Worm (Caenorhabditis elegans) whole organism, L1 larva: ENCODE measurements around the gene Y43F8C.6.

Experiments used
- Y116A8C.19 ChIP-seq: sonication (generic microtip); optimal IDR thresholded peaks from 2 replicates; lab custom pipeline; 2016; ENCODE audit warnings: missing compliant biosample characterization, missing genetic modification characterization, borderline replicate concordance
- aha-1 ChIP-seq: fragments of 150-350 bp; optimal IDR thresholded peaks from 2 replicates; lab custom pipeline; 2014; ENCODE audit warnings: missing biosample characterization, missing genetic modification characterization
- aly-2 ChIP-seq: fragments of 150-350 bp; optimal IDR thresholded peaks from 2 replicates; lab custom pipeline; 2014; ENCODE audit warnings: missing biosample characterization, missing genetic modification characterization
- ceh-63 ChIP-seq: fragments of 200-800 bp; sonication (Bioruptor generic); optimal IDR thresholded peaks from 2 replicates; lab custom pipeline; 2018; ENCODE audit warnings: mild to moderate bottlenecking, missing genetic modification characterization, missing compliant biosample characterization
- ceh-82 ChIP-seq, 3 experiments: fragments of 150-350 bp in 1 of 3; sonication (generic microtip) in 2 of 3; optimal IDR thresholded peaks; 2 replicates each; lab custom pipeline; 2014 to 2017; ENCODE audit warnings: missing biosample characterization in 3 of 3, missing genetic modification characterization in 3 of 3
- ces-1 ChIP-seq: fragments of 150-350 bp; optimal IDR thresholded peaks from 2 replicates; lab custom pipeline; 2014; ENCODE audit warnings: missing biosample characterization, missing genetic modification reagents, missing genetic modification characterization
- efl-1 ChIP-seq, 4 experiments: fragments of 150-350 bp; optimal IDR thresholded peaks in 3 of 4; peaks in 1 of 4; 1 replicate in 1 of 4; 2 replicates in 3 of 4; lab custom pipeline; 2014; ENCODE audit warnings: missing biosample characterization in 2 of 4, missing genetic modification characterization in 2 of 4, missing genetic modification reagents in 2 of 4
- efl-3 ChIP-seq: fragments of 200-800 bp; sonication (Bioruptor generic); optimal IDR thresholded peaks from 2 replicates; lab custom pipeline; 2018; ENCODE audit warnings: mild to moderate bottlenecking, missing genetic modification characterization, missing compliant biosample characterization
- egl-27 ChIP-seq, 2 experiments: fragments of 150-350 bp in 1 of 2; sonication (generic microtip); optimal IDR thresholded peaks; 3 replicates each; lab custom pipeline; 2017 to 2018; ENCODE audit warnings: missing biosample characterization in 2 of 2, missing genetic modification characterization in 2 of 2, missing genetic modification reagents in 2 of 2
- ets-5 ChIP-seq: fragments of 200-800 bp; sonication (Bioruptor generic); IDR thresholded peaks from 2 replicates; pipeline ENCODE4 v1.3.6; 2022; ENCODE audit warnings: missing genetic modification characterization, missing compliant biosample characterization
- fkh-10 ChIP-seq: sonication (generic microtip); optimal IDR thresholded peaks from 2 replicates; lab custom pipeline; 2017; ENCODE audit warnings: missing biosample characterization, missing genetic modification reagents, missing genetic modification characterization
- irx-1 ChIP-seq: sonication (generic microtip); optimal IDR thresholded peaks from 2 replicates; lab custom pipeline; 2016; ENCODE audit warnings: missing genetic modification characterization, missing compliant biosample characterization
- isw-1 ChIP-seq: fragments of 200-800 bp; sonication (Bioruptor generic); IDR thresholded peaks from 2 replicates; pipeline ENCODE4 v1.3.6; 2022; ENCODE audit warnings: missing genetic modification characterization, missing compliant biosample characterization
- jun-1 ChIP-seq: fragments of 150-350 bp; optimal IDR thresholded peaks from 2 replicates; lab custom pipeline; 2014; ENCODE audit warnings: missing biosample characterization, missing genetic modification reagents, missing genetic modification characterization
- lin-14 ChIP-seq: fragments of 200-800 bp; sonication (Bioruptor generic); optimal IDR thresholded peaks from 2 replicates; lab custom pipeline; 2018; ENCODE audit warnings: mild to moderate bottlenecking, missing genetic modification characterization, moderate library complexity, missing compliant biosample characterization
- lin-15B ChIP-seq: fragments of 150-350 bp; sonication (generic microtip); optimal IDR thresholded peaks from 3 replicates; lab custom pipeline; 2014; ENCODE audit warnings: missing biosample characterization, missing genetic modification characterization
- lin-35 ChIP-seq, 2 experiments: fragments of 150-350 bp; optimal IDR thresholded peaks; 2 replicates each; lab custom pipeline; 2014; ENCODE audit warnings: missing biosample characterization in 2 of 2, missing genetic modification characterization in 2 of 2, missing genetic modification reagents in 2 of 2
- lir-3 ChIP-seq: sonication (generic microtip); optimal IDR thresholded peaks from 2 replicates; lab custom pipeline; 2016; ENCODE audit warnings: mild to moderate bottlenecking, missing genetic modification characterization, moderate library complexity, missing compliant biosample characterization; ENCODE audit not compliant: poor library complexity
- lsy-2 ChIP-seq, 2 experiments: fragments of 150-350 bp; optimal IDR thresholded peaks; 2 replicates each; lab custom pipeline; 2014; ENCODE audit warnings: missing biosample characterization in 2 of 2, missing genetic modification characterization in 2 of 2
- mdl-1 ChIP-seq, 2 experiments: fragments of 150-350 bp; optimal IDR thresholded peaks; 2 replicates each; lab custom pipeline; 2014 to 2017; ENCODE audit warnings: missing biosample characterization in 2 of 2, missing genetic modification characterization in 2 of 2, inconsistent platforms in 1 of 2
- nhr-11 ChIP-seq: fragments of 150-350 bp; optimal IDR thresholded peaks from 2 replicates; lab custom pipeline; 2014; ENCODE audit warnings: missing biosample characterization, missing genetic modification characterization
- nhr-12 ChIP-seq: sonication (generic microtip); optimal IDR thresholded peaks from 2 replicates; lab custom pipeline; 2017; ENCODE audit warnings: missing biosample characterization, missing genetic modification characterization
- nhr-19 ChIP-seq: fragments of 200-800 bp; sonication (Bioruptor generic); conservative IDR thresholded peaks from 2 replicates; pipeline ENCODE4 v1.3.6; 2022; ENCODE audit warnings: missing genetic modification characterization, missing compliant biosample characterization
- nhr-237 ChIP-seq: fragments of 150-350 bp; optimal IDR thresholded peaks from 2 replicates; lab custom pipeline; 2014; ENCODE audit warnings: missing biosample characterization, missing genetic modification characterization
- nhr-28 ChIP-seq: fragments of 150-350 bp; optimal IDR thresholded peaks from 2 replicates; lab custom pipeline; 2014; ENCODE audit warnings: missing biosample characterization, missing genetic modification characterization
- nhr-47 ChIP-seq: sonication (generic microtip); optimal IDR thresholded peaks from 2 replicates; lab custom pipeline; 2016; ENCODE audit warnings: mild to moderate bottlenecking, missing genetic modification characterization, moderate library complexity, missing compliant biosample characterization
- nhr-76 ChIP-seq: sonication (generic microtip); optimal IDR thresholded peaks from 2 replicates; lab custom pipeline; 2017; ENCODE audit warnings: missing biosample characterization, missing genetic modification characterization
- nhr-90 ChIP-seq: sonication (generic microtip); optimal IDR thresholded peaks from 2 replicates; lab custom pipeline; 2016; ENCODE audit warnings: mild to moderate bottlenecking, missing genetic modification characterization, missing compliant biosample characterization; ENCODE audit not compliant: poor library complexity
- pag-3 ChIP-seq: sonication (generic microtip); optimal IDR thresholded peaks from 2 replicates; lab custom pipeline; 2017; ENCODE audit warnings: missing genetic modification characterization, mild to moderate bottlenecking, missing compliant biosample characterization, antibody characterized with exemption, borderline replicate concordance; ENCODE audit not compliant: insufficient read depth
- pqm-1 ChIP-seq: sonication (generic microtip); optimal IDR thresholded peaks from 3 replicates; lab custom pipeline; 2017; ENCODE audit warnings: missing biosample characterization, missing genetic modification characterization
- snpc-4 ChIP-seq: fragments of 150-350 bp; optimal IDR thresholded peaks from 2 replicates; lab custom pipeline; 2014; ENCODE audit warnings: missing biosample characterization, missing genetic modification characterization
- sox-4 ChIP-seq: sonication (generic microtip); optimal IDR thresholded peaks from 2 replicates; lab custom pipeline; 2016; ENCODE audit warnings: missing genetic modification characterization, missing compliant biosample characterization
- sptf-1 ChIP-seq: fragments of 150-350 bp; optimal IDR thresholded peaks from 2 replicates; lab custom pipeline; 2014; ENCODE audit warnings: missing biosample characterization, missing genetic modification characterization
- tbx-2 ChIP-seq: sonication (generic microtip); optimal IDR thresholded peaks from 2 replicates; lab custom pipeline; 2016; ENCODE audit warnings: missing genetic modification characterization, missing compliant biosample characterization
- unc-62 ChIP-seq: fragments of 150-350 bp; optimal IDR thresholded peaks from 2 replicates; lab custom pipeline; 2014; ENCODE audit warnings: missing biosample characterization, missing genetic modification reagents, missing genetic modification characterization
- xbp-1 ChIP-seq: sonication (generic microtip); optimal IDR thresholded peaks from 2 replicates; lab custom pipeline; 2016; ENCODE audit warnings: missing genetic modification characterization, missing compliant biosample characterization
- zip-4 ChIP-seq: fragments of 200-800 bp; sonication (Bioruptor generic); optimal IDR thresholded peaks from 2 replicates; lab custom pipeline; 2018; ENCODE audit warnings: mild to moderate bottlenecking, missing genetic modification characterization, moderate library complexity, missing compliant biosample characterization
- ztf-11 ChIP-seq, 2 experiments: sonication (generic microtip); optimal IDR thresholded peaks; 2 replicates each; lab custom pipeline; 2016 to 2017; ENCODE audit warnings: missing genetic modification characterization in 2 of 2, missing biosample characterization in 1 of 2, missing compliant biosample characterization in 1 of 2

Y43F8C.6 gene

ce11 chrV:19632948-19633347 is 7.8 kb downstream of the Y43F8C.6 start:
- no peak for TF ChIP-seq ceh-63 (GFP tag; lab: Kevin White, UChicago)
- no peak for TF ChIP-seq efl-1 (optimal IDR thresholded peaks at IDR 0.05; lab: Kevin White, UChicago)
- TF ChIP-seq efl-1 (GFP tag; optimal IDR thresholded peaks at IDR 0.05 in 1 of 2; lab: Kevin White, UChicago), result no peak

DNA sequence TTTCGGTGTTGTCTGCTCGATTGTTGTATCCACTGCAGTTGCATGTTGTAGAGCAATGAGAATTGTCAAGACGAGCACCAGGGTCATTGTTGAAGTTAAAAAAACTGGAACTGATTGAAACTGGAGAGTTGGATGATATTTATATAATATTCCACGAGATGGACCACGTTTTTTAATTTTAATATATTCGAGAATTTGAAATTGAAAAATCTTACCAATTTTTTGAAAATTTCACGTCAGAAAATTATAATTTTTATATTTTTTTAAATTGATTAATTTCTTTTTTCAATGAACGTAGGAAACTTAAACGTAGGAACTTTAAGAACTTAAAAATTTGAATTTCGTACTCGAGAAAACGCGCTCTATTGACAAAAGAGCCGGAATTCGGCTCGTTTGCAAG is 8.2 kb downstream of the Y43F8C.6 start, which contains the start of gene Y43F8C.5:
Gene Y43F8C.5, minus strand, starts transcription at position 101 of the 400 bp plus-strand sequence.
- TF ChIP-seq jun-1 (tag; lab: Kevin White, UChicago) (no peak), pqm-1 (tag; lab: Kevin White, UChicago) (no peak), ceh-82 (tag; optimal IDR thresholded peaks at IDR 0.05; lab: Kevin White, UChicago) (no peak), zip-4 (GFP tag; lab: Kevin White, UChicago) (no peak), nhr-11 (tag; lab: Kevin White, UChicago) (no peak), ets-5 (GFP tag; lab: Robert Waterston, UW) (no peak), efl-1 (optimal IDR thresholded peaks at IDR 0.05; lab: Kevin White, UChicago) (no peak), efl-1 (GFP tag; optimal IDR thresholded peaks at IDR 0.05 in 1 of 2; lab: Kevin White, UChicago) (no peak), tbx-2 (no peak), ces-1 (no peak), xbp-1 (tag; lab: Kevin White, UChicago) (no peak), snpc-4 (tag; lab: Kevin White, UChicago) (no peak)

- TF ChIP-seq egl-27 (tag; optimal IDR thresholded peaks at IDR 0.05; lab: Kevin White, UChicago) (no peak), nhr-237 (no peak), lin-35 (GFP tag; optimal IDR thresholded peaks at IDR 0.05; lab: Kevin White, UChicago) (no peak), nhr-90 (tag; lab: Kevin White, UChicago) (no peak), sox-4 (tag; lab: Kevin White, UChicago) (no peak), aha-1 (tag; lab: Kevin White, UChicago) (no peak), lin-15B (tag; lab: Kevin White, UChicago) (no peak), ceh-63 (GFP tag; lab: Kevin White, UChicago) (no peak)
- TF ChIP-seq, all 84 proteins: peak for 0
Measured at ce11 chrV:19630569-19630968, 10.1 kb downstream of the Y43F8C.6 start.

ce11 chrV:19629973-19630372 is 10.7 kb downstream of the Y43F8C.6 start:
- peak; percentile 19 for TF ChIP-seq sptf-1 (tag; lab: Kevin White, UChicago)
- TF ChIP-seq irx-1, result no peak

DNA sequence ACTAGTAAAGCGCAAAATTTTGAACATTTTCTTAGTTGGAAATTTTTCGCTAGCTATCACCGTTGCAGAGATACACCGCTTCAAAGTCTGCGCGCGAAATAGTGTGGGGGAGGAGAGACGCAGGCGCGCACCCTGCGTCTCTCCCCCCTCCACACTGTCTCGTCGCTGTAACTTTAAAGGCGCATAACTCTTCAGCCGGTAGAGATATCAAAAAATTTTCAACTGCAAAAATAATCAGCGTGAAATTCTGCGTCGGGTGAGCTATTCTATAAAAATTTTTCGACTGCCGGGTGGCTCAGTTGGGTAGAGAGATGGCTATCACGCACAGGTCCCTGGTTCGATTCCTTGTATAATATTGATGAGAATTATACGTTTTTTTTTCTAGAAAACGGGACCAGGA is 11.2 kb downstream of the Y43F8C.6 start:
- TF ChIP-seq nhr-19 (GFP tag; lab: Robert Waterston, UW), result 0 out of 2 replicates have a peak, but pooled peaks have one; percentile 26
- no peak for TF ChIP-seq nhr-47 (tag; lab: Kevin White, UChicago)
- no peak for TF ChIP-seq ces-1
- no peak for TF ChIP-seq efl-1 (optimal IDR thresholded peaks at IDR 0.05; lab: Kevin White, UChicago)
- peak in 1 of 2 experiments; percentile 35 for TF ChIP-seq efl-1 (GFP tag; optimal IDR thresholded peaks at IDR 0.05 in 1 of 2; lab: Kevin White, UChicago)

ce11 chrV:19625719-19626118 is 15.0 kb downstream of the Y43F8C.6 start:
- TF ChIP-seq efl-1 (optimal IDR thresholded peaks at IDR 0.05; lab: Kevin White, UChicago) (no peak), efl-1 (GFP tag; optimal IDR thresholded peaks at IDR 0.05 in 1 of 2; lab: Kevin White, UChicago) (peak in 1 of 2 experiments; percentile 19), lsy-2 (tag; optimal IDR thresholded peaks at IDR 0.05; lab: Kevin White, UChicago) (no peak)

ce11 chrV:19624749-19625148 is 16.0 kb downstream of the Y43F8C.6 start, which contains the start of gene dyf-19:
dyf-19 (plus strand) TSS chrV:19625049.
- TF ChIP-seq lin-14 (no peak), sox-4 (tag; lab: Kevin White, UChicago) (no peak), tbx-2 (no peak), unc-62 (GFP tag; lab: Kevin White, UChicago) (no peak), nhr-47 (tag; lab: Kevin White, UChicago) (no peak), nhr-12 (tag; lab: Kevin White, UChicago) (no peak), ceh-82 (tag; optimal IDR thresholded peaks at IDR 0.05; lab: Kevin White, UChicago) (no peak), mdl-1 (tag; optimal IDR thresholded peaks at IDR 0.05; lab: Kevin White, UChicago) (no peak), isw-1 (GFP tag; lab: Robert Waterston, UW) (no peak), nhr-76 (tag; lab: Kevin White, UChicago) (no peak), lir-3 (tag; lab: Kevin White, UChicago) (no peak), efl-3 (GFP tag; lab: Kevin White, UChicago) (no peak), fkh-10 (GFP tag; lab: Kevin White, UChicago) (no peak), ztf-11 (tag; optimal IDR thresholded peaks at IDR 0.05; lab: Kevin White, UChicago) (no peak), Y116A8C.19 (tag; lab: Kevin White, UChicago) (no peak), aly-2 (no peak), pag-3 (tag; lab: Kevin White, UChicago) (no peak), nhr-28 (no peak), nhr-11 (tag; lab: Kevin White, UChicago) (no peak)
